Worm (Caenorhabditis elegans) whole organism, mixed stage, embryonic: Measurements from ENCODE around the gene rol-1.

ENCODE experiments used
- M03D4.4 ChIP-seq: sonication (generic microtip); optimal IDR thresholded peaks from 2 replicates; lab custom pipeline; 2017; ENCODE audit warnings: mild to moderate bottlenecking, missing genetic modification characterization, missing compliant biosample characterization
- bed-3 ChIP-seq: fragments of 200-800 bp; sonication (Bioruptor generic); optimal IDR thresholded peaks from 3 replicates; lab custom pipeline; 2018; ENCODE audit warnings: mild to moderate bottlenecking, missing genetic modification characterization, moderate library complexity, missing compliant biosample characterization
- blmp-1 ChIP-seq: fragments of 150-350 bp; optimal IDR thresholded peaks from 2 replicates; lab custom pipeline; 2014; ENCODE audit warnings: missing biosample characterization, missing genetic modification characterization
- ceh-39 ChIP-seq: fragments of 150-350 bp; optimal IDR thresholded peaks from 2 replicates; lab custom pipeline; 2014; ENCODE audit warnings: missing biosample characterization, missing genetic modification characterization
- ceh-43 ChIP-seq: fragments of 200-800 bp; sonication (Bioruptor generic); optimal IDR thresholded peaks from 2 replicates; lab custom pipeline; 2018; ENCODE audit warnings: mild to moderate bottlenecking, missing genetic modification characterization, moderate library complexity, missing compliant biosample characterization
- ces-1 ChIP-seq: fragments of 150-350 bp; optimal IDR thresholded peaks from 2 replicates; lab custom pipeline; 2014; ENCODE audit warnings: missing biosample characterization, missing genetic modification reagents, missing genetic modification characterization
- cnd-1 ChIP-seq: fragments of 200-800 bp; sonication (Bioruptor generic); optimal IDR thresholded peaks from 2 replicates; lab custom pipeline; 2018; ENCODE audit warnings: mild to moderate bottlenecking, missing genetic modification characterization, missing compliant biosample characterization
- drap-1 ChIP-seq: fragments of 200-800 bp; sonication (Bioruptor generic); optimal IDR thresholded peaks from 3 replicates; lab custom pipeline; 2018; ENCODE audit warnings: mild to moderate bottlenecking, missing genetic modification characterization, missing compliant biosample characterization
- elt-1 ChIP-seq: sonication (generic microtip); optimal IDR thresholded peaks from 2 replicates; lab custom pipeline; 2017; ENCODE audit warnings: missing genetic modification characterization, mild to moderate bottlenecking, missing compliant biosample characterization, antibody characterized with exemption, moderate library complexity, borderline replicate concordance; ENCODE audit not compliant: insufficient read depth
- elt-3 ChIP-seq: fragments of 150-350 bp; optimal IDR thresholded peaks from 2 replicates; lab custom pipeline; 2014; ENCODE audit warnings: missing biosample characterization, missing genetic modification characterization
- flh-1 ChIP-seq: fragments of 200-800 bp; sonication (Bioruptor generic); optimal IDR thresholded peaks from 2 replicates; lab custom pipeline; 2018; ENCODE audit warnings: mild to moderate bottlenecking, missing genetic modification characterization, moderate library complexity, missing compliant biosample characterization
- ham-2 ChIP-seq: fragments of 200-800 bp; sonication (Bioruptor generic); optimal IDR thresholded peaks from 2 replicates; lab custom pipeline; 2018; ENCODE audit warnings: mild to moderate bottlenecking, missing genetic modification characterization, missing compliant biosample characterization
- lin-13 ChIP-seq: fragments of 150-350 bp; optimal IDR thresholded peaks from 2 replicates; lab custom pipeline; 2014; ENCODE audit warnings: missing biosample characterization, missing genetic modification characterization
- lin-32 ChIP-seq: fragments of 200-800 bp; sonication (Bioruptor generic); optimal IDR thresholded peaks from 2 replicates; lab custom pipeline; 2018; ENCODE audit warnings: mild to moderate bottlenecking, missing genetic modification characterization, missing compliant biosample characterization
- lsy-2 ChIP-seq: fragments of 150-350 bp; optimal IDR thresholded peaks from 2 replicates; lab custom pipeline; 2014; ENCODE audit warnings: missing biosample characterization, missing genetic modification characterization
- mab-5 ChIP-seq: fragments of 150-350 bp; optimal IDR thresholded peaks from 2 replicates; lab custom pipeline; 2014; ENCODE audit warnings: missing biosample characterization, missing genetic modification characterization
- mep-1 ChIP-seq: fragments of 150-350 bp; optimal IDR thresholded peaks from 2 replicates; lab custom pipeline; 2017; ENCODE audit warnings: missing biosample characterization, missing genetic modification reagents, missing genetic modification characterization, inconsistent platforms
- mls-2 ChIP-seq: sonication (generic microtip); optimal IDR thresholded peaks from 2 replicates; lab custom pipeline; 2016; ENCODE audit warnings: mild to moderate bottlenecking, missing genetic modification characterization, moderate library complexity, missing compliant biosample characterization
- nhr-12 ChIP-seq: fragments of 150-350 bp; optimal IDR thresholded peaks from 2 replicates; lab custom pipeline; 2014; ENCODE audit warnings: missing biosample characterization, missing genetic modification characterization
- nhr-2 ChIP-seq: fragments of 150-350 bp; optimal IDR thresholded peaks from 2 replicates; lab custom pipeline; 2014; ENCODE audit warnings: missing biosample characterization, missing genetic modification characterization
- nhr-237 ChIP-seq: fragments of 150-350 bp; optimal IDR thresholded peaks from 2 replicates; lab custom pipeline; 2014; ENCODE audit warnings: missing biosample characterization, missing genetic modification characterization
- nhr-28 ChIP-seq: fragments of 150-350 bp; optimal IDR thresholded peaks from 2 replicates; lab custom pipeline; 2014; ENCODE audit warnings: missing biosample characterization, missing genetic modification characterization
- nhr-76 ChIP-seq: sonication (generic microtip); optimal IDR thresholded peaks from 2 replicates; lab custom pipeline; 2017; ENCODE audit warnings: missing biosample characterization, missing genetic modification characterization
- pha-4 ChIP-seq: fragments of 150-350 bp; optimal IDR thresholded peaks from 2 replicates; lab custom pipeline; 2018; ENCODE audit warnings: missing biosample characterization, missing genetic modification reagents, missing genetic modification characterization
- sem-2 ChIP-seq: fragments of 200-800 bp; sonication (Bioruptor generic); optimal IDR thresholded peaks from 2 replicates; lab custom pipeline; 2018; ENCODE audit warnings: mild to moderate bottlenecking, missing genetic modification characterization, missing compliant biosample characterization
- snpc-4 ChIP-seq: fragments of 150-350 bp; optimal IDR thresholded peaks from 2 replicates; lab custom pipeline; 2014; ENCODE audit warnings: missing biosample characterization, missing genetic modification characterization
- tbx-8 ChIP-seq: fragments of 200-800 bp; sonication (Bioruptor generic); optimal IDR thresholded peaks from 2 replicates; lab custom pipeline; 2018; ENCODE audit warnings: mild to moderate bottlenecking, missing genetic modification characterization, moderate library complexity, missing compliant biosample characterization
- unc-120 ChIP-seq: sonication (generic microtip); optimal IDR thresholded peaks from 2 replicates; lab custom pipeline; 2017; ENCODE audit warnings: missing genetic modification characterization, missing compliant biosample characterization; ENCODE audit not compliant: poor library complexity, severe bottlenecking
- unc-39 ChIP-seq: fragments of 150-350 bp; optimal IDR thresholded peaks from 2 replicates; lab custom pipeline; 2014; ENCODE audit warnings: missing biosample characterization, missing genetic modification characterization
- unc-62 ChIP-seq: fragments of 150-350 bp; optimal IDR thresholded peaks from 2 replicates; lab custom pipeline; 2014; ENCODE audit warnings: missing biosample characterization, missing genetic modification reagents, missing genetic modification characterization
- zip-8 ChIP-seq: fragments of 150-350 bp; optimal IDR thresholded peaks from 2 replicates; lab custom pipeline; 2014; ENCODE audit warnings: missing biosample characterization, missing genetic modification characterization
- ztf-11 ChIP-seq: fragments of 150-350 bp; optimal IDR thresholded peaks from 2 replicates; lab custom pipeline; 2014; ENCODE audit warnings: missing biosample characterization, missing genetic modification characterization

The rol-1 gene

DNA sequence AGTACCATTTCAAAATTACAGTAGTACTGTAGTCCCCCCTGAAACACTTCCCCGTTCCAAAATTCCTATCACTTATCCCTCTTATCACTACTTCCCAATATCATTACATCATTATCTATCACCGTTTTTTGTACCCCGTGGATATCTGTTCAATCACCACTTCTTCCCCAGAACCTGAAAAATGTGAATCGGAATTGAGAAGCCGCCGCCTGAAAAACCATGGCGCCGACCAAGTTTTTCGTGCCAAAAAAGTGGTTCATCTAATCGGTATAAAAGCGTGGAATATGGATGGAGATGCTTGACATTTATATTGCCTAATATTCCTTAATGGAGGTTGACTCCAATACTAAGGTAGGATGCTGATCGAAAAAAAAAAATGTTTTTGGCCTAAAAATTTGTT is at the start of gene rol-1:
TSS of gene rol-1 (plus strand) at position 301 of the 400 bp plus-strand sequence.
- TF ChIP-seq zip-8 (tag; lab: Kevin White, UChicago): no peak
- no peak for TF ChIP-seq nhr-237 (tag; lab: Kevin White, UChicago)
- TF ChIP-seq cnd-1: no peak
- TF ChIP-seq pha-4 (tag; lab: Kevin White, UChicago): no peak
- no peak for TF ChIP-seq snpc-4 (tag; lab: Kevin White, UChicago)
- no peak for TF ChIP-seq blmp-1 (tag; lab: Kevin White, UChicago)
- TF ChIP-seq ceh-39: no peak
- no peak for TF ChIP-seq lsy-2
- no peak for TF ChIP-seq elt-3
- no peak for TF ChIP-seq flh-1 (GFP tag; lab: Kevin White, UChicago)
- TF ChIP-seq nhr-28 (tag; lab: Kevin White, UChicago): no peak

DNA sequence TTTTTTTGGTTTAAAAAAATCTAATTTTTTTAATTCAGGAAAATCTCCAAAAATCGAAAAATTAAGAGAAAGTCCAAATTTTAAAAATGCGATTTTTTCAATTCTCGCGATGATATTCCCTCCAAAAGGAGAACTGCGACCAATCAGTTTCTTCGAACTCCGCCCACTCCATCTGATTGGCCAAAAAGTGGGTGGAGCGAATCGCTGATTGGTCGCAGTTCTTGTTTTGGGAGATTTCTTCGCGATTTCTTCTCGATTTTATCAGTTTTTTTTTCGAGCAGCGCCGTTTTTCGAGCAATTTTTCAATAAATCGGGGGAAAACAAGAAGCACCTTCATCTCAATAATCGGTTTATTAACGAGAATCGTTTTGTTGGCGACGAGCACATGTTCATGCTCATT is 42.0 kb upstream of the rol-1 start:
- TF ChIP-seq ceh-39 (no peak), nhr-76 (tag; lab: Kevin White, UChicago) (no peak), M03D4.4 (no peak), elt-1 (tag; lab: Kevin White, UChicago) (no peak), cnd-1 (no peak), sem-2 (no peak), nhr-28 (tag; lab: Kevin White, UChicago) (no peak), ces-1 (GFP tag; lab: Kevin White, UChicago) (no peak), pha-4 (tag; lab: Kevin White, UChicago) (no peak), flh-1 (GFP tag; lab: Kevin White, UChicago) (no peak), snpc-4 (tag; lab: Kevin White, UChicago) (no peak), nhr-12 (tag; lab: Kevin White, UChicago) (no peak), drap-1 (GFP tag; lab: Kevin White, UChicago) (no peak), lin-32 (GFP tag; lab: Kevin White, UChicago) (no peak), bed-3 (GFP tag; lab: Kevin White, UChicago) (no peak)

DNA sequence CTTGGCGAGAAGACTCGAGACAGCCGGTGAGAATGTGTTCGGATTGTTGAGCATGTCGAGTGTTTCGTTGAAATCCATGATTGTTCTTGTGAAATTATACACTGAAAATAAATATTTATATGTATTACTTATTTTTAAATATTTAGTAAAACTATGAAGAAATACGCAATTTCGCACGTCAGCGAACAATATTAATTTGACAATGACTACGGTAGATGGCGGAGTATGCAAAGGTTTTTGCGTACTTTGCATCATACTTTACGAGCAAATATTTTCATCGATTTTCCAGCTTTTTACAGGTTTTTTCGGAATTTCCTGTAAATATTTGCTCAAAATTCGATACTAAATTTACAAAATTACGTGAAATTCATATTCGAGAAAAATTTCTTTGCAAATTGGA is 41.5 kb upstream of the rol-1 start, which contains the start of gene set-24:
TSS of gene set-24 (minus strand) at position 101 of the 400 bp plus-strand sequence.
- TF ChIP-seq lin-13 (tag; lab: Kevin White, UChicago) (no peak), cnd-1 (no peak), lsy-2 (no peak), nhr-2 (tag; lab: Kevin White, UChicago) (no peak), snpc-4 (tag; lab: Kevin White, UChicago) (no peak), mls-2 (no peak), blmp-1 (tag; lab: Kevin White, UChicago) (no peak), ces-1 (GFP tag; lab: Kevin White, UChicago) (no peak), nhr-76 (tag; lab: Kevin White, UChicago) (no peak)

DNA sequence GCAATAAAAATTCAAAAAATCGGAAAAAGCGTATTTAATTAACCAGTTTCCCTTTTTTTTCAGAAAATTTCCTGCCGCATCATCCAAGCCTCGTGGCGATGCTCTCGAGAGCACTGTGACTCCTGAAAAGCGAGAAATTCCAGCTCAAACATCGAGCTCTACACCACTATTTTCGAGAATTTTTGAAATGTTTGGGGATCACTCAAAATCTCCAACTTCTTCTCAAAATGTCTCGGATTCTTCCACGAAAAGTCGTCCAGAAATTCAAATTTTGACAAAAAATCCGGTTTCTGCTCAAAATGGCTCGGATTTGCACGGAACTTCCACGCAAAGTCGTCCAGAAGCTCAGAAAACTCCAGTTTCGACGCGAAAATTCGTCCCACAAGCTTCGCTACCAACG is 34.4 kb upstream of the rol-1 start:
- TF ChIP-seq drap-1 (GFP tag; lab: Kevin White, UChicago) (no peak), unc-62 (GFP tag; lab: Kevin White, UChicago) (no peak), bed-3 (GFP tag; lab: Kevin White, UChicago) (no peak)

DNA sequence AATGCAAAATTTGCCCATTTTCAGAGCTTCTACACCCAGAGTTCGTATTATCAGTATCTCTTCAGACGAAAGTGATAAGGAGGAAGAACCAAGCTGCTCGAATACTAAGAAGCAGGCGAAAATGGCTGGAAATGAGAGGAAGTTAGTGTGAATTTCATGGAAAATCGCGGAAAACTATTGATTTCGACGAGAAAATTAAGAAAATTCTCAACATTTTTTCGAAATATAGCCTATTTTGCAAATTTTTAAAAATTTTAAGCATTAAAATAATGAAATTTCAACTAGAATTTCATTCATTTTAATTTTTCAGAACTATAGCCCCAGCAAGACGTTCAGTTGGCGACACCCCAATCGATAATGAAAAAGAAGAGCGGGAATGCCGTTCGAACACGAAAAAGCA is 28.8 kb upstream of the rol-1 start:
- TF ChIP-seq ceh-43 (GFP tag; lab: Kevin White, UChicago) (no peak), M03D4.4 (no peak), mls-2 (no peak), unc-62 (GFP tag; lab: Kevin White, UChicago) (no peak), lin-32 (GFP tag; lab: Kevin White, UChicago) (no peak), unc-120 (tag; lab: Kevin White, UChicago) (no peak), lin-13 (tag; lab: Kevin White, UChicago) (no peak), mab-5 (no peak), tbx-8 (GFP tag; lab: Kevin White, UChicago) (no peak), nhr-2 (tag; lab: Kevin White, UChicago) (no peak), sem-2 (no peak), ztf-11 (tag; lab: Kevin White, UChicago) (no peak), mep-1 (no peak), pha-4 (tag; lab: Kevin White, UChicago) (no peak), cnd-1 (no peak)

DNA sequence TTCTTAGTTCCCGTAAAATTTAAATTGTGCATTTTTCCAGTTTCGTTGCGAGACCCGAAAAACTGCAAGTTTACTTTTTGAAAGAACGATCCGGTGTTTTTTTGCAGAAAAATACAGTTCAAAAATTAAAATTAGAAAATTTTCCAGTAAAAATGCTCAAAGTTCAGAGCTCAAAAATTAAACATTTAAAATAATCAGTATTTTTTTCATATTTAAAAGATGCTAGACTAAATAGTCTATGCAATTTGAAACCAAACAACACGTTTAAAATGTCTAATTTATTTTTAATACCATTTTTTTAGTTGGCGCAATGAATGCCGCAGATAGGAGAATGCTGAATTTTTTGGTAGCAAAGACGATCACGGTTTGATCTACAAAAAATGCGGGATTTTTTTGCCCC is 25.0 kb upstream of the rol-1 start, which contains the start of gene Y57A10A.2:
TSS of gene Y57A10A.2 (plus strand) at position 301 of the 400 bp plus-strand sequence.
- TF ChIP-seq unc-62 (GFP tag; lab: Kevin White, UChicago): no peak
- TF ChIP-seq ztf-11 (tag; lab: Kevin White, UChicago): no peak
- TF ChIP-seq ceh-43 (GFP tag; lab: Kevin White, UChicago): no peak
- TF ChIP-seq mab-5: no peak
- no peak for TF ChIP-seq ham-2
- TF ChIP-seq elt-1 (tag; lab: Kevin White, UChicago): no peak
- no peak for TF ChIP-seq snpc-4 (tag; lab: Kevin White, UChicago)
- no peak for TF ChIP-seq unc-39
- no peak for TF ChIP-seq flh-1 (GFP tag; lab: Kevin White, UChicago)
- no peak for TF ChIP-seq cnd-1
- no peak for TF ChIP-seq nhr-76 (tag; lab: Kevin White, UChicago)
